Fruit fly (Drosophila melanogaster) whole organism, embryonic: ENCODE measurements around the gene Efhc1.1.

Experiments used
- Bdp1 ChIP-seq: fragments of 200-800 bp; sonication (Bioruptor generic); optimal IDR thresholded peaks from 3 replicates; lab custom pipeline; 2016; ENCODE audit warnings: missing biosample characterization, missing genetic modification characterization
- C15 ChIP-seq: fragments of 200-800 bp; sonication (Bioruptor generic); IDR thresholded peaks from 3 replicates; pipeline ENCODE4 v1.3.6; 2022; ENCODE audit warnings: missing biosample characterization, missing genetic modification characterization
- CG10267 ChIP-seq: fragments of 200-800 bp; sonication (Bioruptor generic); optimal IDR thresholded peaks from 2 replicates; lab custom pipeline; 2018; ENCODE audit warnings: missing biosample characterization, mild to moderate bottlenecking, missing genetic modification characterization, moderate library complexity
- CG11695 ChIP-seq: fragments of 200-800 bp; sonication (Bioruptor generic); IDR thresholded peaks from 3 replicates; pipeline ENCODE4 v1.3.6; 2022; ENCODE audit warnings: missing biosample characterization, missing genetic modification characterization
- CG12769 ChIP-seq: fragments of 200-800 bp; sonication (Bioruptor generic); optimal IDR thresholded peaks from 2 replicates; lab custom pipeline; 2019; ENCODE audit warnings: missing biosample characterization, mild to moderate bottlenecking, missing genetic modification characterization, moderate library complexity
- CG14710 ChIP-seq: fragments of 200-800 bp; sonication (Bioruptor generic); optimal IDR thresholded peaks from 3 replicates; lab custom pipeline; 2019; ENCODE audit warnings: missing biosample characterization, mild to moderate bottlenecking, missing genetic modification characterization, moderate library complexity
- CG17361 ChIP-seq: fragments of 200-800 bp; sonication (Bioruptor generic); IDR thresholded peaks from 3 replicates; pipeline ENCODE4 v1.3.6; 2022; ENCODE audit warnings: missing biosample characterization, missing genetic modification characterization
- CG17829 ChIP-seq: fragments of 200-800 bp; optimal IDR thresholded peaks from 2 replicates; lab custom pipeline; 2019; ENCODE audit warnings: missing biosample characterization, mild to moderate bottlenecking, missing genetic modification characterization, moderate library complexity
- CG18599 ChIP-seq: fragments of 200-800 bp; sonication (Bioruptor generic); optimal IDR thresholded peaks from 3 replicates; lab custom pipeline; 2017; ENCODE audit warnings: missing biosample characterization, missing genetic modification characterization, mild to moderate bottlenecking, moderate library complexity, missing genetic modification reagents
- CG32532 ChIP-seq: fragments of 200-800 bp; sonication (Bioruptor generic); IDR thresholded peaks from 2 replicates; pipeline ENCODE4 v1.3.6; 2022; ENCODE audit warnings: missing biosample characterization, missing genetic modification characterization
- CG3281 ChIP-seq: fragments of 200-800 bp; sonication (Bioruptor generic); optimal IDR thresholded peaks from 3 replicates; lab custom pipeline; 2017; ENCODE audit warnings: missing biosample characterization, mild to moderate bottlenecking, missing genetic modification characterization
- CG33557 ChIP-seq: fragments of 200-800 bp; sonication (Bioruptor generic); optimal IDR thresholded peaks from 2 replicates; lab custom pipeline; 2019; ENCODE audit warnings: missing biosample characterization, mild to moderate bottlenecking, missing genetic modification characterization, moderate library complexity
- CG3838 ChIP-seq: fragments of 200-800 bp; sonication (Bioruptor generic); optimal IDR thresholded peaks from 3 replicates; lab custom pipeline; 2016; ENCODE audit warnings: missing biosample characterization, missing genetic modification characterization
- CG7357 ChIP-seq: fragments of 200-800 bp; sonication (Bioruptor generic); IDR thresholded peaks from 3 replicates; pipeline ENCODE4 v1.3.6; 2022; ENCODE audit warnings: missing biosample characterization, missing genetic modification characterization
- CG8388 ChIP-seq: fragments of 200-800 bp; sonication (Bioruptor generic); optimal IDR thresholded peaks from 2 replicates; lab custom pipeline; 2019; ENCODE audit warnings: missing biosample characterization, mild to moderate bottlenecking, missing genetic modification characterization, moderate library complexity
- CG9437 ChIP-seq: fragments of 200-800 bp; sonication (Bioruptor generic); optimal IDR thresholded peaks from 2 replicates; lab custom pipeline; 2018; ENCODE audit warnings: missing biosample characterization, mild to moderate bottlenecking, missing genetic modification characterization
- CHES-1-like ChIP-seq: fragments of 200-800 bp; sonication (Bioruptor generic); optimal IDR thresholded peaks from 2 replicates; lab custom pipeline; 2016; ENCODE audit warnings: missing biosample characterization, missing genetic modification characterization
- Dp ChIP-seq: fragments of 200-800 bp; sonication (Bioruptor generic); optimal IDR thresholded peaks from 2 replicates; lab custom pipeline; 2018; ENCODE audit warnings: missing biosample characterization, mild to moderate bottlenecking, missing genetic modification characterization, moderate library complexity
- HLH3B ChIP-seq: fragments of 200-800 bp; sonication (Bioruptor generic); IDR thresholded peaks from 2 replicates; pipeline ENCODE4 v1.3.6; 2022; ENCODE audit warnings: missing biosample characterization, missing genetic modification characterization
- MBD-R2 ChIP-seq: fragments of 200-800 bp; sonication (Bioruptor generic); IDR thresholded peaks from 2 replicates; pipeline ENCODE4 v1.3.6; 2022; ENCODE audit warnings: missing biosample characterization, missing genetic modification characterization
- MTF-1 ChIP-seq: fragments of 200-800 bp; sonication (Bioruptor generic); optimal IDR thresholded peaks from 2 replicates; lab custom pipeline; 2018; ENCODE audit warnings: missing biosample characterization, mild to moderate bottlenecking, missing genetic modification characterization, borderline replicate concordance
- NFAT ChIP-seq: fragments of 200-800 bp; sonication (Bioruptor generic); IDR thresholded peaks from 2 replicates; pipeline ENCODE4 v1.3.6; 2022; ENCODE audit warnings: missing biosample characterization, missing genetic modification characterization
- NfI ChIP-seq: fragments of 200-800 bp; sonication (Bioruptor generic); optimal IDR thresholded peaks from 3 replicates; lab custom pipeline; 2018; ENCODE audit warnings: missing biosample characterization, mild to moderate bottlenecking, missing genetic modification characterization, moderate library complexity
- Six4 ChIP-seq: fragments of 200-800 bp; sonication (Bioruptor generic); optimal IDR thresholded peaks from 2 replicates; lab custom pipeline; 2016; ENCODE audit warnings: missing biosample characterization, missing genetic modification characterization
- Trl ChIP-seq, 3 experiments: fragments of >200 bp in 2 of 3; fragments of 200-800 bp in 1 of 3; sonication (Bioruptor generic) in 1 of 3; optimal IDR thresholded peaks; 2 replicates in 1 of 3; 3 replicates in 2 of 3; lab custom pipeline; 2016 to 2017; ENCODE audit warnings: missing biosample characterization in 1 of 3, missing genetic modification characterization in 1 of 3
- Usf ChIP-seq: fragments of 200-800 bp; sonication (Bioruptor generic); optimal IDR thresholded peaks from 2 replicates; lab custom pipeline; 2017; ENCODE audit warnings: missing genotype, missing biosample characterization, missing genetic modification characterization
- aop ChIP-seq: fragments of 200-800 bp; sonication (Bioruptor generic); IDR thresholded peaks from 2 replicates; pipeline ENCODE4 v1.3.6; 2022; ENCODE audit warnings: missing biosample characterization, missing genetic modification characterization
- bab2 ChIP-seq: fragments of 200-800 bp; sonication (Bioruptor generic); optimal IDR thresholded peaks from 2 replicates; lab custom pipeline; 2016; ENCODE audit warnings: missing biosample characterization, missing genetic modification characterization
- bowl ChIP-seq: fragments of 200-800 bp; sonication (Bioruptor generic); IDR thresholded peaks from 2 replicates; pipeline ENCODE4 v1.3.6; 2022; ENCODE audit warnings: missing biosample characterization, missing genetic modification characterization
- cato ChIP-seq: fragments of 200-800 bp; sonication (Bioruptor generic); optimal IDR thresholded peaks from 2 replicates; lab custom pipeline; 2016; ENCODE audit warnings: missing biosample characterization, missing genetic modification characterization, borderline replicate concordance
- crp ChIP-seq, 2 experiments: fragments of 200-800 bp; sonication (Bioruptor generic); optimal IDR thresholded peaks; 2 replicates in 1 of 2; 3 replicates in 1 of 2; lab custom pipeline; 2017; ENCODE audit warnings: missing biosample characterization in 2 of 2, missing genetic modification characterization in 2 of 2, mild to moderate bottlenecking in 1 of 2, moderate library complexity in 1 of 2
- en ChIP-seq: fragments of 200-800 bp; sonication (Bioruptor generic); optimal IDR thresholded peaks from 2 replicates; lab custom pipeline; 2016; ENCODE audit warnings: missing biosample characterization, missing genetic modification characterization
- gsb ChIP-seq: fragments of 200-800 bp; sonication (Bioruptor generic); IDR thresholded peaks from 2 replicates; pipeline ENCODE4 v1.3.6; 2022; ENCODE audit warnings: missing biosample characterization, missing genetic modification characterization
- gt ChIP-seq: fragments of 200-800 bp; sonication (Bioruptor generic); IDR thresholded peaks from 2 replicates; pipeline ENCODE4 v1.3.6; 2022; ENCODE audit warnings: missing biosample characterization, missing genetic modification characterization
- inv ChIP-seq: fragments of 200-800 bp; sonication (Bioruptor generic); IDR thresholded peaks from 2 replicates; pipeline ENCODE4 v1.3.6; 2022; ENCODE audit warnings: missing biosample characterization, missing genetic modification characterization; ENCODE audit not compliant: partially characterized antibody
- jing ChIP-seq: fragments of 200-800 bp; sonication (Bioruptor generic); optimal IDR thresholded peaks from 2 replicates; lab custom pipeline; 2018; ENCODE audit warnings: missing biosample characterization, mild to moderate bottlenecking, missing genetic modification characterization
- kay ChIP-seq: fragments of 200-800 bp; sonication (Bioruptor generic); optimal IDR thresholded peaks from 2 replicates; lab custom pipeline; 2016; ENCODE audit warnings: missing biosample characterization, missing genetic modification characterization
- lola ChIP-seq, 3 experiments: fragments of >200 bp in 2 of 3; fragments of 200-800 bp in 1 of 3; sonication (Bioruptor generic) in 1 of 3; optimal IDR thresholded peaks; 2 replicates each; lab custom pipeline; 2017 to 2019; ENCODE audit warnings: missing biosample characterization in 3 of 3, missing genetic modification characterization in 3 of 3, mild to moderate bottlenecking in 1 of 3, moderate library complexity in 1 of 3
- mld ChIP-seq: fragments of 200-800 bp; sonication (Bioruptor generic); IDR thresholded peaks from 3 replicates; pipeline ENCODE4 v1.3.6; 2022; ENCODE audit warnings: missing biosample characterization, missing genetic modification characterization; ENCODE audit not compliant: partially characterized antibody
- odd ChIP-seq: fragments of 200-800 bp; sonication (Bioruptor generic); optimal IDR thresholded peaks from 2 replicates; lab custom pipeline; 2017; ENCODE audit warnings: missing biosample characterization, mild to moderate bottlenecking, missing genetic modification characterization
- onecut ChIP-seq: fragments of 200-800 bp; sonication (Bioruptor generic); IDR thresholded peaks from 2 replicates; pipeline ENCODE4 v1.3.6; 2022; ENCODE audit warnings: missing biosample characterization, missing genetic modification characterization
- org-1 ChIP-seq: fragments of 200-800 bp; sonication (Bioruptor generic); optimal IDR thresholded peaks from 2 replicates; lab custom pipeline; 2017; ENCODE audit warnings: missing biosample characterization, missing genetic modification characterization
- ranshi ChIP-seq: fragments of 200-800 bp; sonication (Bioruptor generic); IDR thresholded peaks from 2 replicates; pipeline ENCODE4 v1.3.6; 2022; ENCODE audit warnings: missing biosample characterization, missing genetic modification characterization
- row ChIP-seq: fragments of 200-800 bp; sonication (Bioruptor generic); IDR thresholded peaks from 3 replicates; pipeline ENCODE4 v1.3.6; 2022; ENCODE audit warnings: missing biosample characterization, missing genetic modification characterization
- run ChIP-seq: fragments of 200-800 bp; sonication (Bioruptor generic); optimal IDR thresholded peaks from 3 replicates; lab custom pipeline; 2018; ENCODE audit warnings: missing biosample characterization, mild to moderate bottlenecking, missing genetic modification characterization
- sens ChIP-seq: fragments of 200-800 bp; sonication (Bioruptor generic); peaks from one replicate; lab custom pipeline; 2016; ENCODE audit warnings: missing biosample characterization, missing genetic modification characterization
- sisA ChIP-seq: fragments of 200-800 bp; sonication (Bioruptor generic); IDR thresholded peaks from 2 replicates; pipeline ENCODE4 v1.3.6; 2022; ENCODE audit warnings: missing biosample characterization, missing genetic modification characterization
- tin ChIP-seq: fragments of 200-800 bp; sonication (Bioruptor generic); optimal IDR thresholded peaks from 3 replicates; lab custom pipeline; 2016; ENCODE audit warnings: missing biosample characterization, missing genetic modification characterization
- vnd ChIP-seq: fragments of 200-800 bp; sonication (Bioruptor generic); IDR thresholded peaks from 3 replicates; pipeline ENCODE4 v1.3.6; 2022; ENCODE audit warnings: missing biosample characterization, missing genetic modification characterization; ENCODE audit not compliant: partially characterized antibody

Efhc1.1 gene

DNA sequence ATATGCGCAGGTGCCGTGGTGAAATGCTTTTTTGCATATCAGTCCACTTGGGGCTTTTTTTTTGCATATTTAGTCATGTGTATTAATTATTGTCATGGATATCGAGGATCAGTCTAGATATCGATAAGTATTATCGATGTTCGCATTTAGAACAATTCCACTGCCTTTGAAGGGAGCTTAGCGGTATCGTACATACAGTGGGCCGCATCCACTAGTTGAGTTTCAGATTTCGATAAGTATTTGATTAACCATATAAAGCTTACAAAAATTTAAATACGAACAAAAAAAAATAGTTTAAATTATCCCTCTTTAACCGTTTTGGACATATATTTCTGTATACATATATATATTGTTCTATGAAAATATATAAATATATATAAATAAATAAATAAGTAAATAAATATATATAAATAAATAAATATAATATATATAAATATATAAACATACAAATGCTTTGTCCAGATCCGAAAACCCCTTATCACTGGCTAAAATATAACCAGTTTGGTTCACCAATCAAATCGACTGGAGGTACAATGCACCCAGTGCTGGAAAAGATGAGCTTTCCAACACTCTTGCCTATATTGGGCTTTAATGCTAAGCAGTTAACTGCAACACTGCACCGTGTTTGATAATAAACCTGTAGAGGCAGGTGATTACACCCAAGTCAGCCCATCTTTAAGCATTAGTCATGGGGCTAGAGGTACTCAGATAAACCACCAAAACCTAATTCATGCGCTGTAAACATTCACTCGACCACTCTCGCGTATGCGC, 19.6 kb upstream of the Efhc1.1 start (continued):
- TF ChIP-seq lola (GFP tag; optimal IDR thresholded peaks at IDR 0.05; lab: Kevin White, UChicago), result no peak
- peak; percentile 33 for TF ChIP-seq CG17829 (tag; lab: Kevin White, UChicago)
- no peak for TF ChIP-seq gsb
- no peak for TF ChIP-seq MTF-1 (GFP tag; lab: Kevin White, UChicago)
- TF ChIP-seq Dp (GFP tag; lab: Kevin White, UChicago), result no peak
- TF ChIP-seq onecut (GFP tag; lab: Robert Waterston, UW), result no peak
- peak; percentile 5 for TF ChIP-seq sens
- TF ChIP-seq NFAT (GFP tag; lab: Robert Waterston, UW), result peak; percentile 9; the same call in 1 of the 2 replicates
- TF ChIP-seq Six4 (GFP tag; lab: Kevin White, UChicago), result peak; percentile 17
- no peak for TF ChIP-seq CG17361 (GFP tag; lab: Robert Waterston, UW)
- TF ChIP-seq CG18599 (GFP tag; lab: Kevin White, UChicago), result peak; percentile 33
- no peak for TF ChIP-seq HLH3B
- TF ChIP-seq CG14710 (tag; lab: Kevin White, UChicago), result peak; percentile 28
- TF ChIP-seq Trl (optimal IDR thresholded peaks at IDR 0.05; lab: Kevin White, UChicago), result no peak
- TF ChIP-seq Trl (GFP tag; optimal IDR thresholded peaks at IDR 0.05; lab: Kevin White, UChicago), result no peak
- no peak for TF ChIP-seq en
- no peak for TF ChIP-seq CG32532 (GFP tag; lab: Robert Waterston, UW)
- TF ChIP-seq ranshi (GFP tag; lab: Robert Waterston, UW), result 0 out of 2 replicates have a peak, but pooled peaks have one; percentile 3
- 0 out of 3 replicates have a peak, but pooled peaks have one; percentile 37 for TF ChIP-seq mld (GFP tag; lab: Robert Waterston, UW)
- peak; percentile 59; the same call in 2 of the 3 replicates for TF ChIP-seq vnd
- no peak for TF ChIP-seq Bdp1 (GFP tag; lab: Kevin White, UChicago)
- TF ChIP-seq CG7357 (GFP tag; lab: Robert Waterston, UW), result peak; percentile 76
- no peak for TF ChIP-seq tin (GFP tag; lab: Kevin White, UChicago)
- TF ChIP-seq MBD-R2 (GFP tag; lab: Robert Waterston, UW), result peak; percentile 44
- TF ChIP-seq inv, result peak; percentile 70
- no peak for TF ChIP-seq sisA
- TF ChIP-seq CHES-1-like (GFP tag; lab: Kevin White, UChicago), result no peak
- peak; percentile 32 for TF ChIP-seq CG8388 (GFP tag; lab: Kevin White, UChicago)
- TF ChIP-seq row, result peak; percentile 66
- TF ChIP-seq NfI, result peak; percentile 23
- no peak for TF ChIP-seq CG11695 (GFP tag; lab: Robert Waterston, UW)
- no peak for TF ChIP-seq bab2 (GFP tag; lab: Kevin White, UChicago)
- no peak for TF ChIP-seq run (tag; lab: Kevin White, UChicago)
- TF ChIP-seq CG33557 (GFP tag; lab: Kevin White, UChicago), result no peak
- TF ChIP-seq gt (GFP tag; lab: Robert Waterston, UW), result no peak
- no peak for TF ChIP-seq C15 (GFP tag; lab: Robert Waterston, UW)
- TF ChIP-seq org-1 (GFP tag; lab: Kevin White, UChicago), result no peak
- TF ChIP-seq CG10267 (tag; lab: Kevin White, UChicago), result peak; percentile 5
- TF ChIP-seq bowl (GFP tag; lab: Robert Waterston, UW), result no peak
- no peak for TF ChIP-seq kay
- TF ChIP-seq CG9437, result no peak
- TF ChIP-seq crp (GFP tag; optimal IDR thresholded peaks at IDR 0.05; lab: Kevin White, UChicago), result no peak
- TF ChIP-seq odd (GFP tag; lab: Kevin White, UChicago), result no peak
- TF ChIP-seq CG3281 (GFP tag; lab: Kevin White, UChicago), result peak; percentile 32
- no peak for TF ChIP-seq Usf (GFP tag; lab: Kevin White, UChicago)
- no peak for TF ChIP-seq jing (GFP tag; lab: Kevin White, UChicago)
- TF ChIP-seq aop, result no peak
- no peak for TF ChIP-seq cato (GFP tag; lab: Kevin White, UChicago)
- no peak for TF ChIP-seq CG12769 (tag; lab: Kevin White, UChicago)
- TF ChIP-seq CG3838 (GFP tag; lab: Kevin White, UChicago), result no peak
